Fruit fly (Drosophila melanogaster): ENCODE results near the gene CG4502.
A peak's percentile ranks its signal among the peaks of the same experiment; 100 is the strongest.

The CG4502 gene

DNA sequence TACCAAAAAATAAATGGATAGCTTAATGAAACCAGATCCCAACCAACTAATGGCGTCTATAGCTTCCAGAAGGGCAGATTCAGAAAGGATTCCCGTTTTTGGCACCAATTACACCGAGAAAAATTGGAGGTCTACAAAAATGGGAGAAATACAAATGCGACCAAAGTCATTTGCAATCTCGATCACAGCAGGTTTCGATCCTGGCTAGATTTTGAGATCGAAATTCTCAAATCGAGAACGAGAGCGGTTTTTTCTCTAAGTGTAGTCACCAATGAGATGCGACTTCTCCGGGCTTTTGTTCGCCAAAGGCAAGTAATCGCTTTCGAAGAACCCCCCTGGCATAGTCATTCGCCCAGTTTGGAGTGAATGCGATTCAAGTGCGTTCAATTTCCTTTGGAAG is 28.3 kb downstream of the CG4502 start:
- peak in 1 of 2 experiments; percentile 20 for TF ChIP-seq Pdp1 (GFP tag; optimal IDR thresholded peaks at IDR 0.05)
- no peak for TF ChIP-seq dmrt11E (tag; optimal IDR thresholded peaks at IDR 0.05)
- TF ChIP-seq cato (GFP tag; optimal IDR thresholded peaks at IDR 0.05; ENCODE audit: borderline replicate concordance): no peak
- TF ChIP-seq CG7839 (tag; optimal IDR thresholded peaks at IDR 0.05): peak; percentile 15
- TF ChIP-seq CG9817 (tag; optimal IDR thresholded peaks at IDR 0.05): peak; percentile 7
- TF ChIP-seq CG4820 (GFP tag; optimal IDR thresholded peaks at IDR 0.05): peak; percentile 47
- peak in 1 of 2 experiments; percentile 19 for TF ChIP-seq Hr51 (GFP tag; optimal IDR thresholded peaks at IDR 0.05)
- 0 out of 3 replicates have a peak, but pooled peaks have one; percentile 10 for TF ChIP-seq row (GFP tag; IDR thresholded peaks at IDR 0.05)
- no peak for TF ChIP-seq chm (GFP tag; IDR thresholded peaks at IDR 0.05)
- TF ChIP-seq Med (GFP tag): peak; percentile 87
- TF ChIP-seq CG6765 (GFP tag; optimal IDR thresholded peaks at IDR 0.05): no peak
- TF ChIP-seq ttk (GFP tag; IDR thresholded peaks at IDR 0.05): no peak
- peak; percentile 39 for TF ChIP-seq Hsf (GFP tag; optimal IDR thresholded peaks at IDR 0.05)
- peak; percentile 47; the same call in 1 of the 2 replicates for TF ChIP-seq Ada2b (GFP tag; IDR thresholded peaks at IDR 0.05)
- TF ChIP-seq bcd (GFP tag; optimal IDR thresholded peaks at IDR 0.05): peak; percentile 12
- peak; percentile 18 for TF ChIP-seq bab2 (GFP tag; optimal IDR thresholded peaks at IDR 0.05)
- no peak for TF ChIP-seq Six4 (GFP tag; optimal IDR thresholded peaks at IDR 0.05)
- no peak for TF ChIP-seq Dref (GFP tag; IDR thresholded peaks at IDR 0.05)
- TF ChIP-seq Ets65A (GFP tag): peak; percentile 95
- TF ChIP-seq CG9727 (GFP tag; optimal IDR thresholded peaks at IDR 0.05): peak; percentile 29
- peak; percentile 43; the same call in 1 of the 3 replicates for TF ChIP-seq Mrtf (GFP tag; IDR thresholded peaks at IDR 0.05)
- no peak for TF ChIP-seq hkb (optimal IDR thresholded peaks at IDR 0.05)
- no peak for TF ChIP-seq hkb (GFP tag; IDR thresholded peaks at IDR 0.05)
- TF ChIP-seq CG30431 (GFP tag; optimal IDR thresholded peaks at IDR 0.05): peak; percentile 11
- TF ChIP-seq H2.0 (GFP tag; IDR thresholded peaks at IDR 0.05): 0 out of 2 replicates have a peak, but pooled peaks have one; percentile 31
- TF ChIP-seq tgo (GFP tag; IDR thresholded peaks at IDR 0.05): peak; percentile 60
- TF ChIP-seq slbo (GFP tag; IDR thresholded peaks at IDR 0.05): peak; percentile 28; the same call in 1 of the 2 replicates
- TF ChIP-seq dysf (GFP tag; IDR thresholded peaks at IDR 0.05): peak; percentile 44; the same call in 1 of the 3 replicates
- TF ChIP-seq unpg (GFP tag; optimal IDR thresholded peaks at IDR 0.05): peak; percentile 45
- no peak for TF ChIP-seq Dip2 (GFP tag; IDR thresholded peaks at IDR 0.05)
- no peak for TF ChIP-seq CG8290 (GFP tag; optimal IDR thresholded peaks at IDR 0.05)
- TF ChIP-seq CG8290 (tag; optimal IDR thresholded peaks at IDR 0.05): peak in 1 of 2 experiments; percentile 26
- TF ChIP-seq grau (tag; optimal IDR thresholded peaks at IDR 0.05): peak; percentile 13
- peak; percentile 6 for TF ChIP-seq CG1792 (GFP tag; optimal IDR thresholded peaks at IDR 0.05)
- peak; percentile 55; the same call in 1 of the 2 replicates for TF ChIP-seq Ptx1 (GFP tag; IDR thresholded peaks at IDR 0.05)
- TF ChIP-seq klu (GFP tag; IDR thresholded peaks at IDR 0.05): 0 out of 2 replicates have a peak, but pooled peaks have one; percentile 26
- TF ChIP-seq CG5245 (GFP tag; optimal IDR thresholded peaks at IDR 0.05): peak; percentile 18
- TF ChIP-seq CG13624 (GFP tag; optimal IDR thresholded peaks at IDR 0.05): peak; percentile 16
- TF ChIP-seq Aef1 (GFP tag; IDR thresholded peaks at IDR 0.05): peak; percentile 46; the same call in 1 of the 3 replicates
- TF ChIP-seq kah (GFP tag; optimal IDR thresholded peaks at IDR 0.05): no peak
- peak in 1 of 2 experiments; percentile 44 for TF ChIP-seq chif (GFP tag; optimal IDR thresholded peaks at IDR 0.05)
- TF ChIP-seq vvl (GFP tag; IDR thresholded peaks at IDR 0.05): peak; percentile 43; the same call in 1 of the 2 replicates
- no peak for TF ChIP-seq dmrt99B (tag; optimal IDR thresholded peaks at IDR 0.05)
- TF ChIP-seq Sox102F (GFP tag; optimal IDR thresholded peaks at IDR 0.05): peak; percentile 45
- TF ChIP-seq CG5953 (GFP tag; IDR thresholded peaks at IDR 0.05): no peak
- TF ChIP-seq nmo (GFP tag; optimal IDR thresholded peaks at IDR 0.05): peak; percentile 28
- TF ChIP-seq NfI (GFP tag; optimal IDR thresholded peaks at IDR 0.05): peak; percentile 39
